Worm (Caenorhabditis elegans) whole organism, L4 larva: Measurements from ENCODE around the gene srab-24.

Experiments
- D1046.2 ChIP-seq: fragments of 200-800 bp; sonication (Bioruptor generic); IDR thresholded peaks from 2 replicates; pipeline ENCODE4 v1.3.6; 2022; ENCODE audit warnings: missing genetic modification characterization, missing compliant biosample characterization
- dpl-1 ChIP-seq: fragments of 150-350 bp; optimal IDR thresholded peaks from 2 replicates; lab custom pipeline; 2014; ENCODE audit warnings: missing biosample characterization, missing genetic modification reagents, missing genetic modification characterization
- fkh-10 ChIP-seq: fragments of 150-350 bp; optimal IDR thresholded peaks from 2 replicates; lab custom pipeline; 2014; ENCODE audit warnings: missing biosample characterization, missing genetic modification reagents, missing genetic modification characterization
- mep-1 ChIP-seq: fragments of 150-350 bp; sonication (generic microtip); optimal IDR thresholded peaks from 3 replicates; lab custom pipeline; 2014; ENCODE audit warnings: missing biosample characterization, missing genetic modification characterization
- pha-4 ChIP-seq, 2 experiments: fragments of 150-350 bp in 1 of 2; fragments of 200-800 bp in 1 of 2; sonication (Bioruptor generic) in 1 of 2; IDR thresholded peaks in 1 of 2; optimal IDR thresholded peaks in 1 of 2; 2 replicates each; pipeline versions ENCODE4 v1.3.6 to Lab custom; 2014 to 2022; ENCODE audit warnings: missing genetic modification characterization in 2 of 2, missing genetic modification reagents in 2 of 2, missing biosample characterization in 1 of 2, missing compliant biosample characterization in 1 of 2
- ztf-11 ChIP-seq: fragments of 150-350 bp; optimal IDR thresholded peaks from 2 replicates; lab custom pipeline; 2014; ENCODE audit warnings: missing biosample characterization, missing genetic modification characterization

DNA sequence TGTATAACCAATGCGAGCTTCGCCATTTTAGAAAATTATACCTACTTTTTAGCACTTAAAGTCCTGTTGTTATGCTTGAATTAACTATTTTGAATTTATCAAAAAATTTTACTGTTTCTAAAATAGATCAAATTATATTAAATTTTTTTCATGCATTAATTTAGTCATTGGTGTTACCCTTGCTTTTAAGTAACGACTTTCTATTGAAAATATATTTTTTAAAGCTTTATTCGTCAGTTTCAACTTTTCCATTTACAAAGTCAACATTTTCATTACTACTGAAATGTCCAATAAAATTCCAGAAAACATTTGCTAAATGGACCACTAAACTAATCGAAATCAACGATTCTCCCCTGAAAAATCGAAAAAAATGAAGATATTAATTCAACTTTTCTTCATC is 41.6 kb upstream of the srab-24 start, which contains the start of gene Y64G10A.7:
- no peak for TF ChIP-seq dpl-1
- TF ChIP-seq pha-4 (GFP tag; IDR thresholded peaks at IDR 0.05; lab: Robert Waterston, UW): no peak
- TF ChIP-seq pha-4 (tag; optimal IDR thresholded peaks at IDR 0.05; lab: Kevin White, UChicago): no peak
- TF ChIP-seq mep-1 (tag; lab: Kevin White, UChicago): no peak
- no peak for TF ChIP-seq D1046.2 (GFP tag; lab: Robert Waterston, UW)
- no peak for TF ChIP-seq fkh-10 (GFP tag; lab: Kevin White, UChicago)
- TF ChIP-seq ztf-11 (tag; lab: Kevin White, UChicago): no peak
